Worm (Caenorhabditis elegans): ENCODE data around the gene B0250.5.

The B0250.5 gene

ce11 chrV:20522219-20522618, 28.5 kb downstream of the B0250.5 start, which contains the start of the genes Y38H6C.9 and fbxa-150:
Gene Y38H6C.9, minus strand, starts transcription at chrV:20522270.
Gene fbxa-150, plus strand, starts transcription at chrV:20522598.
- TF ChIP-seq mab-5 (tag; optimal IDR thresholded peaks at IDR 0.05), result no peak
- no peak for TF ChIP-seq elt-3 (tag; optimal IDR thresholded peaks at IDR 0.05)
- no peak for TF ChIP-seq mls-2 (tag; optimal IDR thresholded peaks at IDR 0.05)
- TF ChIP-seq bed-3 (GFP tag; optimal IDR thresholded peaks at IDR 0.05), result no peak
- no peak for TF ChIP-seq ces-1 (GFP tag; optimal IDR thresholded peaks at IDR 0.05)
- no peak for TF ChIP-seq unc-39 (tag; optimal IDR thresholded peaks at IDR 0.05)
- no peak for TF ChIP-seq M03D4.4 (tag; optimal IDR thresholded peaks at IDR 0.05)
- no peak for TF ChIP-seq tbx-8 (GFP tag; optimal IDR thresholded peaks at IDR 0.05)
- TF ChIP-seq unc-62 (GFP tag; optimal IDR thresholded peaks at IDR 0.05), result no peak
- no peak for TF ChIP-seq lin-13 (tag; optimal IDR thresholded peaks at IDR 0.05)
- TF ChIP-seq ztf-11 (tag; optimal IDR thresholded peaks at IDR 0.05), result no peak
- no peak for TF ChIP-seq nhr-28 (tag; optimal IDR thresholded peaks at IDR 0.05)
- no peak for TF ChIP-seq nhr-237 (tag; optimal IDR thresholded peaks at IDR 0.05)
- TF ChIP-seq sem-2 (GFP tag; optimal IDR thresholded peaks at IDR 0.05), result no peak
- TF ChIP-seq lsy-2 (tag; optimal IDR thresholded peaks at IDR 0.05), result no peak
- no peak for TF ChIP-seq nhr-12 (tag; optimal IDR thresholded peaks at IDR 0.05)
- no peak for TF ChIP-seq pha-4 (tag; optimal IDR thresholded peaks at IDR 0.05)
- no peak for TF ChIP-seq lin-32 (GFP tag; optimal IDR thresholded peaks at IDR 0.05)
- no peak for TF ChIP-seq zip-8 (tag; optimal IDR thresholded peaks at IDR 0.05)
- no peak for TF ChIP-seq nhr-76 (tag; optimal IDR thresholded peaks at IDR 0.05)

ce11 chrV:20525816-20526459, 32.2 kb downstream of the B0250.5 start, which contains the start of the genes srh-166 and Y38H6C.24:
Gene srh-166, minus strand, starts transcription at chrV:20525866.
Gene Y38H6C.24, plus strand, starts transcription at chrV:20526435.
- no peak for TF ChIP-seq unc-39 (tag; optimal IDR thresholded peaks at IDR 0.05)
- no peak for TF ChIP-seq unc-120 (tag; optimal IDR thresholded peaks at IDR 0.05; ENCODE audit: poor library complexity, severe bottlenecking)
- TF ChIP-seq elt-3 (tag; optimal IDR thresholded peaks at IDR 0.05), result no peak
- no peak for TF ChIP-seq lin-13 (tag; optimal IDR thresholded peaks at IDR 0.05)
- TF ChIP-seq tbx-8 (GFP tag; optimal IDR thresholded peaks at IDR 0.05), result no peak
- TF ChIP-seq ceh-43 (GFP tag; optimal IDR thresholded peaks at IDR 0.05), result no peak
- TF ChIP-seq sptf-1 (tag; optimal IDR thresholded peaks at IDR 0.05), result no peak
- TF ChIP-seq M03D4.4 (tag; optimal IDR thresholded peaks at IDR 0.05), result no peak
- no peak for TF ChIP-seq ceh-83 (GFP tag; optimal IDR thresholded peaks at IDR 0.05)
- TF ChIP-seq nhr-28 (tag; optimal IDR thresholded peaks at IDR 0.05), result no peak
- no peak for TF ChIP-seq unc-62 (GFP tag; optimal IDR thresholded peaks at IDR 0.05)
- no peak for TF ChIP-seq nhr-76 (tag; optimal IDR thresholded peaks at IDR 0.05)
- no peak for TF ChIP-seq flh-1 (GFP tag; optimal IDR thresholded peaks at IDR 0.05)
- TF ChIP-seq pha-4 (tag; optimal IDR thresholded peaks at IDR 0.05), result no peak
- no peak for TF ChIP-seq sem-2 (GFP tag; optimal IDR thresholded peaks at IDR 0.05)
- TF ChIP-seq nhr-12 (tag; optimal IDR thresholded peaks at IDR 0.05), result no peak
- TF ChIP-seq mep-1 (tag; optimal IDR thresholded peaks at IDR 0.05), result no peak
- no peak for TF ChIP-seq ztf-11 (tag; optimal IDR thresholded peaks at IDR 0.05)
- no peak for TF ChIP-seq ham-2 (GFP tag; optimal IDR thresholded peaks at IDR 0.05)
- no peak for TF ChIP-seq blmp-1 (tag; optimal IDR thresholded peaks at IDR 0.05)

- TF ChIP-seq unc-120 (tag; optimal IDR thresholded peaks at IDR 0.05; ENCODE audit: poor library complexity, severe bottlenecking) (no peak), elt-1 (tag; optimal IDR thresholded peaks at IDR 0.05; ENCODE audit: borderline replicate concordance, insufficient read depth) (no peak), nhr-12 (tag; optimal IDR thresholded peaks at IDR 0.05) (no peak), ztf-11 (tag; optimal IDR thresholded peaks at IDR 0.05) (no peak), lin-13 (tag; optimal IDR thresholded peaks at IDR 0.05) (no peak), nhr-28 (tag; optimal IDR thresholded peaks at IDR 0.05) (no peak), mep-1 (tag; optimal IDR thresholded peaks at IDR 0.05) (no peak), ceh-39 (tag; optimal IDR thresholded peaks at IDR 0.05) (no peak), zip-8 (tag; optimal IDR thresholded peaks at IDR 0.05) (no peak), mab-5 (tag; optimal IDR thresholded peaks at IDR 0.05) (no peak), pha-4 (tag; optimal IDR thresholded peaks at IDR 0.05) (no peak), unc-39 (tag; optimal IDR thresholded peaks at IDR 0.05) (no peak), M03D4.4 (tag; optimal IDR thresholded peaks at IDR 0.05) (no peak), sptf-1 (tag; optimal IDR thresholded peaks at IDR 0.05) (no peak)
These were observed 33.8 kb downstream of the B0250.5 start, which contains the start of gene Y38H6C.13 for ce11 chrV:20527493-20527892. Gene Y38H6C.13, plus strand, starts transcription at chrV:20527793.

- TF ChIP-seq elt-3 (tag; optimal IDR thresholded peaks at IDR 0.05) (no peak), ces-1 (GFP tag; optimal IDR thresholded peaks at IDR 0.05) (peak; percentile 15), lin-13 (tag; optimal IDR thresholded peaks at IDR 0.05) (no peak), lin-32 (GFP tag; optimal IDR thresholded peaks at IDR 0.05) (no peak)
These were observed 40.3 kb downstream of the B0250.5 start, which contains the start of gene famh-161 for ce11 chrV:20534072-20534471. Gene famh-161, minus strand, starts transcription at chrV:20534172.
